Fruit fly (Drosophila melanogaster): ENCODE measurements around the gene osi.

Gene osi

dm6 chr2L:16882871-16883849, 4.6 kb downstream of the osi start:
- peak; percentile 17 for TF ChIP-seq svp (GFP tag)
- no peak for TF ChIP-seq esn (GFP tag; optimal IDR thresholded peaks at IDR 0.05)
- TF ChIP-seq Lpt (GFP tag; optimal IDR thresholded peaks at IDR 0.05), result peak; percentile 25
- TF ChIP-seq Blimp-1 (GFP tag; optimal IDR thresholded peaks at IDR 0.05), result no peak
- peak; percentile 54 for TF ChIP-seq fkh (GFP tag; optimal IDR thresholded peaks at IDR 0.05)
- peak; percentile 28 for TF ChIP-seq dsx (GFP tag; optimal IDR thresholded peaks at IDR 0.05; ENCODE audit: poor library complexity, severe bottlenecking)
- no peak for TF ChIP-seq CG6276 (GFP tag; optimal IDR thresholded peaks at IDR 0.05)
- TF ChIP-seq Ets21C (GFP tag; optimal IDR thresholded peaks at IDR 0.05), result no peak
- no peak for TF ChIP-seq Hr38 (GFP tag; optimal IDR thresholded peaks at IDR 0.05)
- no peak for TF ChIP-seq fd59A (GFP tag; optimal IDR thresholded peaks at IDR 0.05)
- 0 out of 3 replicates have a peak, but pooled peaks have one; percentile 7 for TF ChIP-seq CG6163 (GFP tag; IDR thresholded peaks at IDR 0.05)
- TF ChIP-seq CG8119 (GFP tag; IDR thresholded peaks at IDR 0.05), result no peak
- TF ChIP-seq CG10631 (GFP tag; optimal IDR thresholded peaks at IDR 0.05), result no peak
- peak; percentile 37 for TF ChIP-seq Eip78C (GFP tag)
- TF ChIP-seq ss (GFP tag; optimal IDR thresholded peaks at IDR 0.05), result peak in 1 of 2 experiments; percentile 66

- TF ChIP-seq svp (GFP tag) (peak; percentile 63), CG6792 (GFP tag; optimal IDR thresholded peaks at IDR 0.05) (no peak)
These were observed 5.4 kb downstream of the osi start for dm6 chr2L:16882372-16882771.

dm6 chr2L:16880930-16881329, 6.8 kb downstream of the osi start:
- TF ChIP-seq CG3919 (GFP tag; optimal IDR thresholded peaks at IDR 0.05), result peak; percentile 62
- no peak for TF ChIP-seq CG6808 (GFP tag; optimal IDR thresholded peaks at IDR 0.05)
- TF ChIP-seq net (GFP tag; optimal IDR thresholded peaks at IDR 0.05), result peak; percentile 33
- peak in 1 of 2 experiments; percentile 22 for TF ChIP-seq ss (GFP tag; optimal IDR thresholded peaks at IDR 0.05)
- TF ChIP-seq CG6163 (GFP tag; IDR thresholded peaks at IDR 0.05), result peak; percentile 59
- no peak for TF ChIP-seq salr (GFP tag; optimal IDR thresholded peaks at IDR 0.05)
- peak; percentile 30 for TF ChIP-seq CG1621 (tag; optimal IDR thresholded peaks at IDR 0.05)
- TF ChIP-seq dsx (GFP tag; optimal IDR thresholded peaks at IDR 0.05; ENCODE audit: poor library complexity, severe bottlenecking), result peak; percentile 18
- peak; percentile 78 for TF ChIP-seq Eip78C (GFP tag)
- TF ChIP-seq Met (GFP tag; optimal IDR thresholded peaks at IDR 0.05), result no peak
- peak; percentile 62; the same call in 2 of the 3 replicates for TF ChIP-seq CG8119 (GFP tag; IDR thresholded peaks at IDR 0.05)
- TF ChIP-seq CG8319 (GFP tag; optimal IDR thresholded peaks at IDR 0.05), result no peak
- no peak for TF ChIP-seq CG11762 (GFP tag; optimal IDR thresholded peaks at IDR 0.05; ENCODE audit: insufficient read depth)
- TF ChIP-seq CG8632 (GFP tag; optimal IDR thresholded peaks at IDR 0.05), result no peak
- peak; percentile 11 for TF ChIP-seq Lpt (GFP tag; optimal IDR thresholded peaks at IDR 0.05)
- peak; percentile 16 for TF ChIP-seq lz (GFP tag; optimal IDR thresholded peaks at IDR 0.05)
- TF ChIP-seq svp (GFP tag), result peak; percentile 92
- TF ChIP-seq CG15336 (GFP tag; IDR thresholded peaks at IDR 0.05), result peak; percentile 68
- TF ChIP-seq esn (GFP tag; optimal IDR thresholded peaks at IDR 0.05), result peak; percentile 29
- peak; percentile 63 for TF ChIP-seq CG6854 (GFP tag; optimal IDR thresholded peaks at IDR 0.05)
- no peak for TF ChIP-seq Hr39 (GFP tag; optimal IDR thresholded peaks at IDR 0.05)

dm6 chr2L:16879288-16879687, 8.5 kb downstream of the osi start, which contains the start of the genes CG32832, CG31743 and CG34313:
Gene CG32832, minus strand, starts transcription at chr2L:16879290.
Gene CG31743, plus strand, starts transcription at chr2L:16879517.
Gene CG34313, plus strand, starts transcription at chr2L:16879517.
- TF ChIP-seq CG6276 (GFP tag; optimal IDR thresholded peaks at IDR 0.05), result no peak
- no peak for TF ChIP-seq Lpt (GFP tag; optimal IDR thresholded peaks at IDR 0.05)
- no peak for TF ChIP-seq Hr38 (GFP tag; optimal IDR thresholded peaks at IDR 0.05)
- no peak for TF ChIP-seq Met (GFP tag; optimal IDR thresholded peaks at IDR 0.05)

dm6 chr2L:16877678-16878077, 10.1 kb downstream of the osi start:
- TF ChIP-seq CG32006 (GFP tag; optimal IDR thresholded peaks at IDR 0.05) (no peak), Sox102F (GFP tag; optimal IDR thresholded peaks at IDR 0.05) (no peak), cyc (GFP tag; optimal IDR thresholded peaks at IDR 0.05) (no peak), Hr4 (GFP tag; optimal IDR thresholded peaks at IDR 0.05) (no peak), Lpt (GFP tag; optimal IDR thresholded peaks at IDR 0.05) (no peak)
